Fruit fly (Drosophila melanogaster) whole organism, wandering third instar larva: Measurements from ENCODE around the gene robo2.

ENCODE experiments used
- Abd-B ChIP-seq: fragments of >200 bp; optimal IDR thresholded peaks from 2 replicates; lab custom pipeline; 2017; ENCODE audit warnings: missing biosample characterization, missing genetic modification characterization
- CG32264 ChIP-seq: fragments of 200-800 bp; sonication (Bioruptor generic); optimal IDR thresholded peaks from 2 replicates; lab custom pipeline; 2016; ENCODE audit warnings: missing biosample characterization, missing genetic modification characterization
- CrebA ChIP-seq: fragments of 200-800 bp; sonication (Bioruptor generic); optimal IDR thresholded peaks from 2 replicates; lab custom pipeline; 2016; ENCODE audit warnings: missing biosample characterization, mild to moderate bottlenecking, missing genetic modification characterization, borderline replicate concordance
- Dif ChIP-seq: fragments of 200-275, 200-300 bp; sonication (Bioruptor generic); optimal IDR thresholded peaks from 2 replicates; lab custom pipeline; 2018; ENCODE audit warnings: missing biosample characterization, missing genetic modification characterization; ENCODE audit not compliant: partially characterized antibody
- GATAd ChIP-seq: sonication (Bioruptor generic); optimal IDR thresholded peaks from 2 replicates; lab custom pipeline; 2016; ENCODE audit warnings: missing biosample characterization, missing genetic modification characterization
- HLH106 ChIP-seq: fragments of 200-800 bp; optimal IDR thresholded peaks from 3 replicates; lab custom pipeline; 2019; ENCODE audit warnings: missing biosample characterization, mild to moderate bottlenecking, missing genetic modification characterization, moderate library complexity
- Hnf4 ChIP-seq: fragments of 200-800 bp; sonication (Bioruptor generic); optimal IDR thresholded peaks from 2 replicates; lab custom pipeline; 2016; ENCODE audit warnings: missing biosample characterization, mild to moderate bottlenecking, missing genetic modification characterization
- Jra ChIP-seq: sonication (Bioruptor generic); optimal IDR thresholded peaks from 2 replicates; lab custom pipeline; 2016; ENCODE audit warnings: missing biosample characterization, missing genetic modification characterization
- Mio ChIP-seq: sonication (Bioruptor generic); optimal IDR thresholded peaks from 2 replicates; lab custom pipeline; 2016; ENCODE audit warnings: missing biosample characterization, missing genetic modification characterization
- Myc ChIP-seq: fragments of >200 bp; optimal IDR thresholded peaks from 2 replicates; lab custom pipeline; 2017
- N ChIP-seq: fragments of >200 bp; optimal IDR thresholded peaks from 2 replicates; lab custom pipeline; 2018; ENCODE audit warnings: missing biosample characterization, missing external identifiers, missing genetic modification characterization
- OdsH ChIP-seq: fragments of 200-800 bp; sonication (Bioruptor generic); optimal IDR thresholded peaks from 2 replicates; lab custom pipeline; 2016; ENCODE audit warnings: missing biosample characterization, mild to moderate bottlenecking, missing genetic modification characterization
- Rel ChIP-seq, 2 experiments: fragments of 200-800 bp; sonication (Bioruptor generic) in 1 of 2; optimal IDR thresholded peaks; 2 replicates in 1 of 2; 3 replicates in 1 of 2; lab custom pipeline; 2016 to 2019; ENCODE audit warnings: mild to moderate bottlenecking in 2 of 2, missing biosample characterization in 2 of 2, missing genetic modification characterization in 2 of 2, moderate library complexity in 1 of 2
- Sp1 ChIP-seq: fragments of 200-800 bp; sonication (Bioruptor generic); optimal IDR thresholded peaks from 3 replicates; lab custom pipeline; 2019; ENCODE audit warnings: missing biosample characterization, mild to moderate bottlenecking, missing genetic modification characterization, moderate library complexity
- Vsx2 ChIP-seq: fragments of 200-300, 225-300 bp; sonication (Bioruptor generic); optimal IDR thresholded peaks from 2 replicates; lab custom pipeline; 2018; ENCODE audit warnings: missing biosample characterization, missing genetic modification characterization; ENCODE audit not compliant: partially characterized antibody
- br ChIP-seq: fragments of 200-800 bp; sonication (Bioruptor generic); optimal IDR thresholded peaks from 2 replicates; lab custom pipeline; 2016; ENCODE audit warnings: missing biosample characterization, missing genetic modification characterization
- brk ChIP-seq: fragments of 200-800 bp; sonication (Bioruptor generic); optimal IDR thresholded peaks from 2 replicates; lab custom pipeline; 2016; ENCODE audit warnings: missing biosample characterization, mild to moderate bottlenecking, missing genetic modification characterization
- dl ChIP-seq, 2 experiments: fragments of 175-275, 200-275 bp in 1 of 2; fragments of 200-275 bp in 1 of 2; sonication (Bioruptor generic); optimal IDR thresholded peaks; lab custom pipeline; 2018; ENCODE audit warnings: mild to moderate bottlenecking in 2 of 2, missing biosample characterization in 2 of 2, missing genetic modification characterization in 2 of 2, moderate library complexity in 2 of 2; ENCODE audit not compliant: partially characterized antibody in 2 of 2, insufficient read depth in 1 of 2
- dsf ChIP-seq: sonication (Bioruptor generic); optimal IDR thresholded peaks from 2 replicates; lab custom pipeline; 2016; ENCODE audit warnings: missing biosample characterization, missing genetic modification characterization, borderline replicate concordance
- ey ChIP-seq: fragments of 200-800 bp; sonication (Bioruptor generic); optimal IDR thresholded peaks from 2 replicates; lab custom pipeline; 2016; ENCODE audit warnings: missing biosample characterization, missing genetic modification characterization
- foxo ChIP-seq, 2 experiments: fragments of 200-800 bp; sonication (Bioruptor generic); optimal IDR thresholded peaks; 2 replicates in 1 of 2; 3 replicates in 1 of 2; lab custom pipeline; 2016 to 2017; ENCODE audit warnings: missing biosample characterization in 2 of 2, missing genetic modification characterization in 2 of 2
- fru ChIP-seq: fragments of 200-800 bp; sonication (Bioruptor generic); optimal IDR thresholded peaks from 3 replicates; lab custom pipeline; 2016; ENCODE audit warnings: missing biosample characterization, mild to moderate bottlenecking, missing genetic modification characterization
- h ChIP-seq: fragments of 200-800 bp; sonication (Bioruptor generic); optimal IDR thresholded peaks from 3 replicates; lab custom pipeline; 2016; ENCODE audit warnings: missing biosample characterization, mild to moderate bottlenecking, missing genetic modification characterization
- jim ChIP-seq: fragments of 175-275, 200-325 bp; sonication (Bioruptor generic); optimal IDR thresholded peaks from 2 replicates; lab custom pipeline; 2016; ENCODE audit warnings: missing biosample characterization, mild to moderate bottlenecking, missing genetic modification characterization
- lola ChIP-seq: fragments of >200 bp; optimal IDR thresholded peaks from 2 replicates; lab custom pipeline; 2017; ENCODE audit warnings: missing biosample characterization, missing genetic modification characterization
- pan ChIP-seq: fragments of >200 bp; optimal IDR thresholded peaks from 2 replicates; lab custom pipeline; 2017
- psq ChIP-seq: fragments of 200-800 bp; sonication (Bioruptor generic); optimal IDR thresholded peaks from 3 replicates; lab custom pipeline; 2017; ENCODE audit warnings: missing biosample characterization, mild to moderate bottlenecking, missing genetic modification characterization, moderate library complexity
- rgr ChIP-seq: fragments of 200-800 bp; sonication (Bioruptor generic); optimal IDR thresholded peaks from 3 replicates; lab custom pipeline; 2016; ENCODE audit warnings: missing biosample characterization, mild to moderate bottlenecking, missing genetic modification characterization
- tai ChIP-seq: sonication (Bioruptor generic); optimal IDR thresholded peaks from 2 replicates; lab custom pipeline; 2016; ENCODE audit warnings: missing biosample characterization, missing genetic modification characterization
- usp ChIP-seq: fragments of >200 bp; optimal IDR thresholded peaks from 2 replicates; lab custom pipeline; 2017; ENCODE audit warnings: missing biosample characterization, missing genetic modification characterization
- woc ChIP-seq: sonication (Bioruptor generic); optimal IDR thresholded peaks from 2 replicates; lab custom pipeline; 2016; ENCODE audit warnings: missing biosample characterization, mild to moderate bottlenecking, missing genetic modification characterization

robo2 gene

dm6 chr2L:1455498-1455897 lies 35.2 kb upstream of the robo2 start:
- TF ChIP-seq Rel (GFP tag; optimal IDR thresholded peaks at IDR 0.05; lab: Kevin White, UChicago) (no peak), Rel (tag; optimal IDR thresholded peaks at IDR 0.05; lab: Kevin White, UChicago) (no peak), brk (GFP tag; lab: Kevin White, UChicago) (no peak), Dif (no peak), ey (GFP tag; lab: Kevin White, UChicago) (no peak), br (GFP tag; lab: Kevin White, UChicago) (no peak), Vsx2 (GFP tag; lab: Kevin White, UChicago) (no peak), GATAd (GFP tag; lab: Kevin White, UChicago) (no peak), CrebA (GFP tag; lab: Kevin White, UChicago) (no peak), dsf (GFP tag; lab: Kevin White, UChicago) (no peak), OdsH (GFP tag; lab: Kevin White, UChicago) (no peak)

dm6 chr2L:1449718-1450441 lies 29.6 kb upstream of the robo2 start:
- TF ChIP-seq rgr (GFP tag; lab: Kevin White, UChicago) (no peak), Sp1 (GFP tag; lab: Kevin White, UChicago) (no peak), Rel (GFP tag; optimal IDR thresholded peaks at IDR 0.05; lab: Kevin White, UChicago) (no peak), Rel (tag; optimal IDR thresholded peaks at IDR 0.05; lab: Kevin White, UChicago) (no peak), fru (GFP tag; lab: Kevin White, UChicago) (no peak), Mio (GFP tag; lab: Kevin White, UChicago) (no peak), usp (GFP tag; lab: Kevin White, UChicago) (no peak), Myc (no peak), dsf (GFP tag; lab: Kevin White, UChicago) (no peak), Abd-B (GFP tag; lab: Kevin White, UChicago) (no peak), psq (GFP tag; lab: Kevin White, UChicago) (no peak), lola (GFP tag; lab: Kevin White, UChicago) (no peak), h (no peak), Jra (GFP tag; lab: Kevin White, UChicago) (no peak)

dm6 chr2L:1448188-1448587 lies 27.9 kb upstream of the robo2 start:
- TF ChIP-seq OdsH (GFP tag; lab: Kevin White, UChicago) (no peak), dl (GFP tag; optimal IDR thresholded peaks at IDR 0.05; lab: Kevin White, UChicago; ENCODE audit: insufficient read depth in 1 of 2, partially characterized antibody in 2 of 2) (no peak), woc (GFP tag; lab: Kevin White, UChicago) (no peak), tai (GFP tag; lab: Kevin White, UChicago) (no peak), Myc (no peak), Hnf4 (GFP tag; lab: Kevin White, UChicago) (no peak), N (GFP tag; lab: Kevin White, UChicago) (no peak), pan (no peak), HLH106 (tag; lab: Kevin White, UChicago) (no peak), CG32264 (GFP tag; lab: Kevin White, UChicago) (no peak), Dif (no peak), foxo (GFP tag; optimal IDR thresholded peaks at IDR 0.05; lab: Kevin White, UChicago) (no peak), usp (GFP tag; lab: Kevin White, UChicago) (no peak), h (no peak)

dm6 chr2L:1447652-1448051 lies 27.4 kb upstream of the robo2 start:
- TF ChIP-seq Dif = no peak
- TF ChIP-seq jim (GFP tag; lab: Kevin White, UChicago) = no peak
- TF ChIP-seq Myc = no peak
- TF ChIP-seq dl (GFP tag; optimal IDR thresholded peaks at IDR 0.05; lab: Kevin White, UChicago; ENCODE audit: insufficient read depth in 1 of 2, partially characterized antibody in 2 of 2) = no peak
- TF ChIP-seq N (GFP tag; lab: Kevin White, UChicago) = no peak
- TF ChIP-seq psq (GFP tag; lab: Kevin White, UChicago) = no peak
- TF ChIP-seq OdsH (GFP tag; lab: Kevin White, UChicago) = no peak
- no peak for TF ChIP-seq Hnf4 (GFP tag; lab: Kevin White, UChicago)
- TF ChIP-seq Rel (GFP tag; optimal IDR thresholded peaks at IDR 0.05; lab: Kevin White, UChicago) = no peak
- no peak for TF ChIP-seq Rel (tag; optimal IDR thresholded peaks at IDR 0.05; lab: Kevin White, UChicago)
- no peak for TF ChIP-seq Vsx2 (GFP tag; lab: Kevin White, UChicago)
- no peak for TF ChIP-seq ey (GFP tag; lab: Kevin White, UChicago)
- TF ChIP-seq CrebA (GFP tag; lab: Kevin White, UChicago) = no peak
- TF ChIP-seq Mio (GFP tag; lab: Kevin White, UChicago) = no peak
